Fruit fly (Drosophila melanogaster) whole organism, embryonic: Measurements from ENCODE around the gene Ugt316A1.
A peak's percentile ranks its signal among the peaks of the same experiment; 100 is the strongest.

Experiments
- BEAF-32 ChIP-seq: fragments of 200-800 bp; sonication (Bioruptor generic); optimal IDR thresholded peaks from 3 replicates; lab custom pipeline; 2017; ENCODE audit warnings: missing biosample characterization, missing genetic modification characterization, mild to moderate bottlenecking, moderate library complexity, missing genetic modification reagents
- Blimp-1 ChIP-seq: fragments of 200-800 bp; sonication (Bioruptor generic); optimal IDR thresholded peaks from 3 replicates; lab custom pipeline; 2018; ENCODE audit warnings: missing biosample characterization, missing genetic modification characterization, mild to moderate bottlenecking, moderate library complexity, missing genetic modification reagents
- CG10147 ChIP-seq: fragments of 200-800 bp; sonication (Bioruptor generic); optimal IDR thresholded peaks from 2 replicates; lab custom pipeline; 2019; ENCODE audit warnings: missing biosample characterization, mild to moderate bottlenecking, missing genetic modification characterization, moderate library complexity
- CG11093 ChIP-seq: fragments of 200-800 bp; sonication (Bioruptor generic); IDR thresholded peaks from 3 replicates; pipeline ENCODE4 v1.3.6; 2022; ENCODE audit warnings: missing biosample characterization, missing genetic modification characterization
- CG1647 ChIP-seq: fragments of 200-800 bp; sonication (Bioruptor generic); optimal IDR thresholded peaks from 3 replicates; lab custom pipeline; 2016; ENCODE audit warnings: missing biosample characterization, missing genetic modification characterization
- CG1832 ChIP-seq: fragments of 200-800 bp; sonication (Bioruptor generic); optimal IDR thresholded peaks from 2 replicates; lab custom pipeline; 2017; ENCODE audit warnings: missing biosample characterization, mild to moderate bottlenecking, missing genetic modification characterization, inconsistent platforms
- CG2678 ChIP-seq: fragments of 200-800 bp; sonication (Bioruptor generic); optimal IDR thresholded peaks from 3 replicates; lab custom pipeline; 2019; ENCODE audit warnings: missing biosample characterization, mild to moderate bottlenecking, missing genetic modification characterization, moderate library complexity
- CG3065 ChIP-seq: fragments of 200-800 bp; sonication (Bioruptor generic); optimal IDR thresholded peaks from 2 replicates; lab custom pipeline; 2016; ENCODE audit warnings: missing biosample characterization, missing genetic modification characterization
- CG34422 ChIP-seq: fragments of 200-800 bp; sonication (Bioruptor generic); IDR thresholded peaks from 3 replicates; pipeline ENCODE4 v1.3.6; 2022; ENCODE audit warnings: missing biosample characterization, missing genetic modification characterization
- CG42726 ChIP-seq: fragments of 200-800 bp; sonication (Bioruptor generic); IDR thresholded peaks from 2 replicates; pipeline ENCODE4 v1.3.6; 2022; ENCODE audit warnings: missing biosample characterization, missing genetic modification characterization; ENCODE audit not compliant: partially characterized antibody
- CG5245 ChIP-seq: fragments of 200-800 bp; sonication (Bioruptor generic); optimal IDR thresholded peaks from 3 replicates; lab custom pipeline; 2016; ENCODE audit warnings: missing biosample characterization, missing genetic modification characterization
- CG6791 ChIP-seq: fragments of 200-800 bp; sonication (Bioruptor generic); IDR thresholded peaks from 3 replicates; pipeline ENCODE4 v1.3.6; 2022; ENCODE audit warnings: missing biosample characterization, missing genetic modification characterization; ENCODE audit not compliant: partially characterized antibody
- CG7963 ChIP-seq: fragments of 200-800 bp; sonication (Bioruptor generic); IDR thresholded peaks from 3 replicates; pipeline ENCODE4 v1.3.6; 2022; ENCODE audit warnings: missing biosample characterization, missing genetic modification characterization; ENCODE audit not compliant: partially characterized antibody
- CG8765 ChIP-seq: fragments of 200-800 bp; sonication (Bioruptor generic); IDR thresholded peaks from 2 replicates; pipeline ENCODE4 v1.3.6; 2022; ENCODE audit warnings: missing biosample characterization, missing genetic modification characterization
- CG9932 ChIP-seq: fragments of 200-800 bp; sonication (Bioruptor generic); IDR thresholded peaks from 2 replicates; pipeline ENCODE4 v1.3.6; 2022; ENCODE audit warnings: missing biosample characterization, missing genetic modification characterization
- Deaf1 ChIP-seq: fragments of 200-800 bp; optimal IDR thresholded peaks from 3 replicates; lab custom pipeline; 2019; ENCODE audit warnings: missing biosample characterization, mild to moderate bottlenecking, missing genetic modification characterization, moderate library complexity
- Dip2 ChIP-seq: fragments of 200-800 bp; sonication (Bioruptor generic); IDR thresholded peaks from 2 replicates; pipeline ENCODE4 v1.3.6; 2022; ENCODE audit warnings: missing biosample characterization, missing genetic modification characterization
- Elba2 ChIP-seq: fragments of 200-800 bp; sonication (Bioruptor generic); optimal IDR thresholded peaks from 3 replicates; lab custom pipeline; 2016; ENCODE audit warnings: missing biosample characterization, missing genetic modification characterization
- H2.0 ChIP-seq: fragments of 200-800 bp; sonication (Bioruptor generic); IDR thresholded peaks from 2 replicates; pipeline ENCODE4 v1.3.6; 2022; ENCODE audit warnings: missing biosample characterization, missing genetic modification characterization
- HLH4C ChIP-seq: fragments of 200-800 bp; sonication (Bioruptor generic); IDR thresholded peaks from 3 replicates; pipeline ENCODE4 v1.3.6; 2022; ENCODE audit warnings: missing biosample characterization, missing genetic modification characterization; ENCODE audit not compliant: partially characterized antibody
- Mes4 ChIP-seq: fragments of 200-800 bp; sonication (Bioruptor generic); optimal IDR thresholded peaks from 2 replicates; lab custom pipeline; 2016; ENCODE audit warnings: missing biosample characterization, missing genetic modification characterization
- Poxn ChIP-seq: fragments of 200-800 bp; sonication (Bioruptor generic); IDR thresholded peaks from 2 replicates; pipeline ENCODE4 v1.3.6; 2022; ENCODE audit warnings: missing biosample characterization, missing genetic modification characterization
- Rfx ChIP-seq: fragments of 200-800 bp; sonication (Bioruptor generic); IDR thresholded peaks from 2 replicates; pipeline ENCODE4 v1.3.6; 2022; ENCODE audit warnings: missing biosample characterization, missing genetic modification characterization
- Stat92E ChIP-seq, 3 experiments: fragments of >200 bp in 2 of 3; fragments of 200-800 bp in 1 of 3; sonication (Bioruptor generic) in 1 of 3; optimal IDR thresholded peaks; 2 replicates each; lab custom pipeline; 2017 to 2019; ENCODE audit warnings: missing biosample characterization in 3 of 3, missing genetic modification characterization in 3 of 3, mild to moderate bottlenecking in 1 of 3, moderate library complexity in 1 of 3
- Taf1 ChIP-seq: fragments of 200-800 bp; sonication (Bioruptor generic); IDR thresholded peaks from 2 replicates; pipeline ENCODE4 v1.3.6; 2022; ENCODE audit warnings: missing biosample characterization, missing genetic modification characterization
- abd-A ChIP-seq: fragments of 200-800 bp; sonication (Bioruptor generic); optimal IDR thresholded peaks from 3 replicates; lab custom pipeline; 2019; ENCODE audit warnings: missing biosample characterization, mild to moderate bottlenecking, missing genetic modification characterization, moderate library complexity
- amos ChIP-seq: fragments of 200-800 bp; sonication (Bioruptor generic); IDR thresholded peaks from 2 replicates; pipeline ENCODE4 v1.3.6; 2022; ENCODE audit warnings: missing biosample characterization, missing genetic modification characterization; ENCODE audit not compliant: partially characterized antibody
- br ChIP-seq: fragments of >200 bp; optimal IDR thresholded peaks from 2 replicates; lab custom pipeline; 2017
- bsh ChIP-seq, 2 experiments: fragments of 200-800 bp; sonication (Bioruptor generic); optimal IDR thresholded peaks; 2 replicates each; lab custom pipeline; 2017 to 2018; ENCODE audit warnings: mild to moderate bottlenecking in 2 of 2, missing biosample characterization in 2 of 2, missing genetic modification characterization in 2 of 2, moderate library complexity in 1 of 2
- chinmo ChIP-seq: fragments of 200-800 bp; sonication (Bioruptor generic); IDR thresholded peaks from 4 replicates; pipeline ENCODE4 v1.3.6; 2022; ENCODE audit warnings: missing biosample characterization, missing genetic modification characterization; ENCODE audit not compliant: partially characterized antibody
- crol ChIP-seq: fragments of 200-800 bp; sonication (Bioruptor generic); IDR thresholded peaks from 2 replicates; pipeline ENCODE4 v1.3.6; 2022; ENCODE audit warnings: missing biosample characterization, missing genetic modification characterization
- dimm ChIP-seq: fragments of 200-800 bp; sonication (Bioruptor generic); IDR thresholded peaks from 2 replicates; pipeline ENCODE4 v1.3.6; 2022; ENCODE audit warnings: missing biosample characterization, missing genetic modification characterization
- dysf ChIP-seq: fragments of 200-800 bp; sonication (Bioruptor generic); IDR thresholded peaks from 3 replicates; pipeline ENCODE4 v1.3.6; 2022; ENCODE audit warnings: missing biosample characterization, missing genetic modification characterization
- ewg ChIP-seq: fragments of 200-800 bp; sonication (Bioruptor generic); optimal IDR thresholded peaks from 3 replicates; lab custom pipeline; 2017; ENCODE audit warnings: mild to moderate bottlenecking, missing biosample characterization, missing genetic modification reagents, missing genetic modification characterization
- gcm2 ChIP-seq: fragments of 200-800 bp; sonication (Bioruptor generic); optimal IDR thresholded peaks from 2 replicates; lab custom pipeline; 2016; ENCODE audit warnings: missing biosample characterization, missing genetic modification characterization
- grn ChIP-seq: fragments of 200-800 bp; sonication (Bioruptor generic); optimal IDR thresholded peaks from 3 replicates; lab custom pipeline; 2017; ENCODE audit warnings: missing biosample characterization, missing genetic modification characterization
- kni ChIP-seq: fragments of 200-800 bp; sonication (Bioruptor generic); optimal IDR thresholded peaks from 3 replicates; lab custom pipeline; 2017; ENCODE audit warnings: mild to moderate bottlenecking, missing biosample characterization, missing genetic modification reagents, missing genetic modification characterization
- sens ChIP-seq: fragments of 200-800 bp; sonication (Bioruptor generic); peaks from one replicate; lab custom pipeline; 2016; ENCODE audit warnings: missing biosample characterization, missing genetic modification characterization
- seq ChIP-seq: fragments of 200-800 bp; sonication (Bioruptor generic); IDR thresholded peaks from 2 replicates; pipeline ENCODE4 v1.3.6; 2022; ENCODE audit warnings: missing biosample characterization, missing genetic modification characterization
- slbo ChIP-seq: fragments of 200-800 bp; sonication (Bioruptor generic); IDR thresholded peaks from 2 replicates; pipeline ENCODE4 v1.3.6; 2022; ENCODE audit warnings: missing biosample characterization, missing genetic modification characterization
- zen2 ChIP-seq: fragments of 200-800 bp; sonication (Bioruptor generic); IDR thresholded peaks from 3 replicates; pipeline ENCODE4 v1.3.6; 2022; ENCODE audit warnings: missing biosample characterization, missing genetic modification characterization; ENCODE audit not compliant: partially characterized antibody
- zfh2 ChIP-seq: fragments of 200-800 bp; sonication (Bioruptor generic); optimal IDR thresholded peaks from 2 replicates; lab custom pipeline; 2016; ENCODE audit warnings: missing biosample characterization, missing genetic modification characterization

Ugt316A1 gene

dm6 chr3L:19054266-19054665 is 8.3 kb downstream of the Ugt316A1 start (continued):
- TF ChIP-seq br (lab: Kevin White, UChicago) (no peak), CG11093 (no peak), CG34422 (0 out of 3 replicates have a peak, but pooled peaks have one; percentile 18), Rfx (GFP tag; lab: Robert Waterston, UW) (peak; percentile 7; the same call in 1 of the 2 replicates), CG2678 (tag; lab: Kevin White, UChicago) (no peak), grn (GFP tag; lab: Kevin White, UChicago) (no peak), CG9932 (GFP tag; lab: Robert Waterston, UW) (no peak), ewg (GFP tag; lab: Kevin White, UChicago) (peak; percentile 33), CG42726 (no peak), Mes4 (GFP tag; lab: Kevin White, UChicago) (no peak), Poxn (GFP tag; lab: Robert Waterston, UW) (no peak), kni (no peak), zfh2 (GFP tag; lab: Kevin White, UChicago) (no peak), CG8765 (no peak), Deaf1 (no peak), slbo (GFP tag; lab: Robert Waterston, UW) (no peak), Blimp-1 (no peak), CG10147 (GFP tag; lab: Kevin White, UChicago) (no peak), CG1647 (GFP tag; lab: Kevin White, UChicago) (no peak), seq (peak; percentile 26; the same call in 1 of the 2 replicates), abd-A (no peak), Dip2 (GFP tag; lab: Robert Waterston, UW) (peak; percentile 6; the same call in 1 of the 2 replicates), bsh (GFP tag; optimal IDR thresholded peaks at IDR 0.05; lab: Kevin White, UChicago) (no peak), gcm2 (GFP tag; lab: Kevin White, UChicago) (no peak), sens (GFP tag; lab: Kevin White, UChicago) (peak; percentile 37), dimm (GFP tag; lab: Robert Waterston, UW) (no peak), CG3065 (GFP tag; lab: Kevin White, UChicago) (no peak), CG7963 (GFP tag; lab: Robert Waterston, UW) (no peak), zen2 (no peak), Stat92E (GFP tag; optimal IDR thresholded peaks at IDR 0.05; lab: Kevin White, UChicago) (no peak), CG5245 (GFP tag; lab: Kevin White, UChicago) (no peak), CG1832 (GFP tag; lab: Kevin White, UChicago) (no peak), Taf1 (GFP tag; lab: Robert Waterston, UW) (no peak), chinmo (GFP tag; lab: Robert Waterston, UW) (0 out of 4 replicates have a peak, but pooled peaks have one; percentile 23), amos (GFP tag; lab: Robert Waterston, UW) (no peak), crol (GFP tag; lab: Robert Waterston, UW) (no peak), dysf (GFP tag; lab: Robert Waterston, UW) (no peak), CG6791 (GFP tag; lab: Robert Waterston, UW) (no peak)

DNA sequence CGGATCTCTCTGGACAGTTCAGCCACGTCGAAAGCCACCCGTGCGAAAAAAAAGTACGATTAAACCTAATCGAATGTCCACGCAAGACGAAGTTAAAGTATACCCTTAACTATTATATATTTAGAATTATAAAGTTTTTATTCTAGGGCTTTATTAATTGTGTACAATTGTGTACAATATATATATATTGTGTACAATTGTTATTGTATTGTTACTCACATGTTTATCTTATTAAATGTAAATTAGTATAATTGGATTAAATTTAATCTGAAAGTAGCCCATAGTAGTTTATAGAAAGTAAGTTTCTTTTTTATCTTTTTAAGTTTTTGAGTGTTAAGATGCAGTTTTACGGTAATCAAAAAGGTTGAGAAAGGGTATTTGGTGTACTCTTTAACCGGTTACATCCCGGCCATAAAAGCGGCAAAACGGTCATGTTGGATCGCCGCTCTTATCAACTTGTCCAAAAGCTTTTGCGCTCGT is 9.2 kb downstream of the Ugt316A1 start, which contains the start of gene CG43407:
CG43407 (minus strand) TSS at position 51 of the 480 bp plus-strand sequence.
- no peak for TF ChIP-seq Elba2 (GFP tag; lab: Kevin White, UChicago)
- TF ChIP-seq H2.0 (GFP tag; lab: Robert Waterston, UW) = no peak
- no peak for TF ChIP-seq HLH4C (GFP tag; lab: Robert Waterston, UW)
- no peak for TF ChIP-seq BEAF-32 (GFP tag; lab: Kevin White, UChicago)
